Worm (Caenorhabditis elegans) whole organism, L2 larva: ENCODE results near the gene C17B7.5.
A peak's percentile ranks its signal among the peaks of the same experiment; 100 is the strongest.

Experiments used
- C34F6.9 ChIP-seq: fragments of 150-350 bp; optimal IDR thresholded peaks from 2 replicates; lab custom pipeline; 2014; ENCODE audit warnings: missing biosample characterization, missing genetic modification characterization
- F13H6.1 ChIP-seq: sonication (generic microtip); optimal IDR thresholded peaks from 2 replicates; lab custom pipeline; 2016; ENCODE audit warnings: missing genetic modification characterization, missing compliant biosample characterization
- R02D3.7 ChIP-seq: fragments of 150-350 bp; optimal IDR thresholded peaks from 2 replicates; lab custom pipeline; 2014; ENCODE audit warnings: missing biosample characterization, missing genetic modification characterization
- ZK546.5 ChIP-seq: sonication (generic microtip); optimal IDR thresholded peaks from 2 replicates; lab custom pipeline; 2017; ENCODE audit warnings: missing biosample characterization, missing genetic modification characterization
- alr-1 ChIP-seq: fragments of 150-350 bp; optimal IDR thresholded peaks from 2 replicates; lab custom pipeline; 2014; ENCODE audit warnings: missing biosample characterization, missing genetic modification characterization
- aly-2 ChIP-seq: fragments of 150-350 bp; optimal IDR thresholded peaks from 2 replicates; lab custom pipeline; 2014; ENCODE audit warnings: missing biosample characterization, missing genetic modification characterization
- ama-1 ChIP-seq: fragments of 150-350 bp; optimal IDR thresholded peaks from 2 replicates; lab custom pipeline; 2018; ENCODE audit warnings: inconsistent platforms
- blmp-1 ChIP-seq: sonication (generic microtip); optimal IDR thresholded peaks from 2 replicates; lab custom pipeline; 2017; ENCODE audit warnings: missing genetic modification characterization, mild to moderate bottlenecking, missing compliant biosample characterization, antibody characterized with exemption, moderate library complexity; ENCODE audit not compliant: insufficient read depth
- crh-2 ChIP-seq: sonication (generic microtip); optimal IDR thresholded peaks from 2 replicates; lab custom pipeline; 2017; ENCODE audit warnings: missing biosample characterization, missing genetic modification characterization
- dmd-4 ChIP-seq: sonication (generic microtip); optimal IDR thresholded peaks from 2 replicates; lab custom pipeline; 2017; ENCODE audit warnings: missing biosample characterization, missing genetic modification characterization
- elt-3 ChIP-seq: sonication (generic microtip); optimal IDR thresholded peaks from 2 replicates; lab custom pipeline; 2017; ENCODE audit warnings: missing biosample characterization, missing genetic modification characterization
- fos-1 ChIP-seq: fragments of 150-350 bp; optimal IDR thresholded peaks from 2 replicates; lab custom pipeline; 2014; ENCODE audit warnings: missing biosample characterization, missing genetic modification characterization
- gmeb-1 ChIP-seq: fragments of 150-350 bp; optimal IDR thresholded peaks from 2 replicates; lab custom pipeline; 2014; ENCODE audit warnings: missing biosample characterization, missing genetic modification characterization
- lin-11 ChIP-seq: fragments of 150-350 bp; sonication (generic microtip); optimal IDR thresholded peaks from 2 replicates; lab custom pipeline; 2014; ENCODE audit warnings: missing biosample characterization, missing genetic modification characterization, inconsistent platforms, mixed read lengths
- lin-13 ChIP-seq: fragments of 150-350 bp; optimal IDR thresholded peaks from 2 replicates; lab custom pipeline; 2014; ENCODE audit warnings: missing biosample characterization, missing genetic modification reagents, missing genetic modification characterization
- lsy-2 ChIP-seq, 2 experiments: fragments of 150-350 bp in 1 of 2; sonication (generic microtip) in 1 of 2; optimal IDR thresholded peaks; 2 replicates each; lab custom pipeline; 2014 to 2017; ENCODE audit warnings: missing biosample characterization in 2 of 2, missing genetic modification characterization in 2 of 2
- mab-5 ChIP-seq: fragments of 150-350 bp; optimal IDR thresholded peaks from 2 replicates; lab custom pipeline; 2014; ENCODE audit warnings: missing biosample characterization, missing genetic modification characterization
- mbf-1 ChIP-seq: sonication (generic microtip); optimal IDR thresholded peaks from 2 replicates; lab custom pipeline; 2017; ENCODE audit warnings: missing biosample characterization, missing genetic modification characterization
- mdl-1 ChIP-seq, 2 experiments: fragments of 150-350 bp in 1 of 2; sonication (generic microtip) in 1 of 2; optimal IDR thresholded peaks; 2 replicates each; lab custom pipeline; 2017; ENCODE audit warnings: missing biosample characterization in 2 of 2, missing genetic modification characterization in 2 of 2
- nhr-10 ChIP-seq: sonication (generic microtip); optimal IDR thresholded peaks from 2 replicates; lab custom pipeline; 2017; ENCODE audit warnings: missing biosample characterization, missing genetic modification characterization
- nhr-11 ChIP-seq: fragments of 150-350 bp; optimal IDR thresholded peaks from 2 replicates; lab custom pipeline; 2014; ENCODE audit warnings: missing biosample characterization, missing genetic modification characterization
- nhr-12 ChIP-seq: fragments of 150-350 bp; optimal IDR thresholded peaks from 2 replicates; lab custom pipeline; 2014; ENCODE audit warnings: missing biosample characterization, missing genetic modification characterization
- nhr-129 ChIP-seq: fragments of 150-350 bp; optimal IDR thresholded peaks from 2 replicates; lab custom pipeline; 2014; ENCODE audit warnings: missing biosample characterization, missing genetic modification characterization
- nhr-21 ChIP-seq: fragments of 150-350 bp; optimal IDR thresholded peaks from 2 replicates; lab custom pipeline; 2014; ENCODE audit warnings: missing biosample characterization, missing genetic modification characterization
- nhr-23 ChIP-seq: fragments of 150-350 bp; optimal IDR thresholded peaks from 2 replicates; lab custom pipeline; 2014; ENCODE audit warnings: missing biosample characterization, missing genetic modification reagents, missing genetic modification characterization
- nhr-237 ChIP-seq: fragments of 150-350 bp; optimal IDR thresholded peaks from 2 replicates; lab custom pipeline; 2014; ENCODE audit warnings: missing biosample characterization, missing genetic modification characterization
- nhr-25 ChIP-seq: fragments of 150-350 bp; sonication (generic microtip); optimal IDR thresholded peaks from 3 replicates; lab custom pipeline; 2014; ENCODE audit warnings: missing biosample characterization, missing genetic modification characterization
- nhr-6 ChIP-seq: fragments of 150-350 bp; optimal IDR thresholded peaks from 2 replicates; lab custom pipeline; 2014; ENCODE audit warnings: missing biosample characterization, missing genetic modification characterization
- nhr-77 ChIP-seq: fragments of 150-350 bp; optimal IDR thresholded peaks from 2 replicates; lab custom pipeline; 2014; ENCODE audit warnings: missing biosample characterization, missing genetic modification characterization
- peb-1 ChIP-seq: fragments of 150-350 bp; optimal IDR thresholded peaks from 2 replicates; lab custom pipeline; 2014; ENCODE audit warnings: missing biosample characterization, missing genetic modification characterization
- sem-4 ChIP-seq: fragments of 150-350 bp; optimal IDR thresholded peaks from 2 replicates; lab custom pipeline; 2014; ENCODE audit warnings: missing biosample characterization, missing genetic modification reagents, missing genetic modification characterization
- sma-3 ChIP-seq: sonication (generic microtip); optimal IDR thresholded peaks from 2 replicates; lab custom pipeline; 2016; ENCODE audit warnings: missing genetic modification reagents, missing genetic modification characterization, missing compliant biosample characterization
- sma-9 ChIP-seq, 2 experiments: fragments of 150-350 bp in 1 of 2; sonication (generic microtip) in 1 of 2; optimal IDR thresholded peaks; 2 replicates each; lab custom pipeline; 2014 to 2016; ENCODE audit warnings: missing genetic modification characterization in 2 of 2, mild to moderate bottlenecking in 1 of 2, missing biosample characterization in 1 of 2, missing compliant biosample characterization in 1 of 2, missing genetic modification reagents in 1 of 2, moderate library complexity in 1 of 2
- snpc-4 ChIP-seq: fragments of 150-350 bp; optimal IDR thresholded peaks from 2 replicates; lab custom pipeline; 2014; ENCODE audit warnings: missing biosample characterization, missing genetic modification characterization
- unc-55 ChIP-seq: fragments of 150-350 bp; sonication (generic microtip); optimal IDR thresholded peaks from 3 replicates; lab custom pipeline; 2014; ENCODE audit warnings: missing biosample characterization, missing genetic modification reagents, missing genetic modification characterization
- zag-1 ChIP-seq: fragments of 150-350 bp; optimal IDR thresholded peaks from 2 replicates; lab custom pipeline; 2014; ENCODE audit warnings: missing biosample characterization, missing genetic modification characterization
- ztf-1 ChIP-seq: fragments of 200-800 bp; sonication (Bioruptor generic); conservative IDR thresholded peaks from 2 replicates; pipeline ENCODE4 v1.3.6; 2022; ENCODE audit warnings: missing genetic modification characterization, missing compliant biosample characterization
- ztf-11 ChIP-seq: sonication (generic microtip); optimal IDR thresholded peaks from 2 replicates; lab custom pipeline; 2017; ENCODE audit warnings: missing biosample characterization, missing genetic modification characterization
- ztf-4 ChIP-seq: fragments of 150-350 bp; optimal IDR thresholded peaks from 2 replicates; lab custom pipeline; 2014; ENCODE audit warnings: missing biosample characterization, missing genetic modification characterization

Gene C17B7.5

DNA sequence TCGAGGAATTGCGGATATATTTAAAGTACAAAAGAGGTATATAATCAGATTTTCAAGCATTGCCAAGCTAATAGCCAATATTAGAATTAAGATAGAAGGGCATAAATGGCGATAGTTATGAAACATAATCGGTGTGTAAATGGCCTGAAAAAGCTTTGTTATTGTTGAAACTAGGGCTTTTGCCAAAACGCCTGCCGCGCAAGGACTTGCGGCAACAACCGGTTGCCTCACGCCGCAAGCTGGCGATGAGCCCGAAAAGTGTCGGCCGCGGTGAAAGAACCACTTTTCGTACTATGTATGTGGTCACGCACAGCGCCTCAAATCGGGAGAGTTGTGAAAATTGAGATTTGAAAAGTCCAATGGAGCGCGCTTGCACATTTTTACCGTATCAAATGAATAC lies 34.0 kb upstream of the C17B7.5 start:
- TF ChIP-seq elt-3 (tag; lab: Kevin White, UChicago) (no peak), sma-9 (GFP tag; optimal IDR thresholded peaks at IDR 0.05; lab: Kevin White, UChicago) (no peak), sma-9 (tag; optimal IDR thresholded peaks at IDR 0.05; lab: Kevin White, UChicago) (no peak), nhr-237 (tag; lab: Kevin White, UChicago) (no peak), ZK546.5 (tag; lab: Kevin White, UChicago) (no peak), nhr-6 (tag; lab: Kevin White, UChicago) (no peak), R02D3.7 (tag; lab: Kevin White, UChicago) (no peak), nhr-12 (tag; lab: Kevin White, UChicago) (no peak), fos-1 (tag; lab: Kevin White, UChicago) (no peak), aly-2 (tag; lab: Kevin White, UChicago) (no peak), snpc-4 (tag; lab: Kevin White, UChicago) (no peak), nhr-10 (tag; lab: Kevin White, UChicago) (no peak), lin-11 (tag; lab: Kevin White, UChicago) (no peak), nhr-21 (tag; lab: Kevin White, UChicago) (no peak), ztf-11 (tag; lab: Kevin White, UChicago) (no peak), nhr-23 (tag; lab: Kevin White, UChicago) (no peak), nhr-77 (no peak), peb-1 (no peak), nhr-11 (tag; lab: Kevin White, UChicago) (no peak), dmd-4 (no peak)
- TF ChIP-seq, all 48 proteins: peak for 0

DNA sequence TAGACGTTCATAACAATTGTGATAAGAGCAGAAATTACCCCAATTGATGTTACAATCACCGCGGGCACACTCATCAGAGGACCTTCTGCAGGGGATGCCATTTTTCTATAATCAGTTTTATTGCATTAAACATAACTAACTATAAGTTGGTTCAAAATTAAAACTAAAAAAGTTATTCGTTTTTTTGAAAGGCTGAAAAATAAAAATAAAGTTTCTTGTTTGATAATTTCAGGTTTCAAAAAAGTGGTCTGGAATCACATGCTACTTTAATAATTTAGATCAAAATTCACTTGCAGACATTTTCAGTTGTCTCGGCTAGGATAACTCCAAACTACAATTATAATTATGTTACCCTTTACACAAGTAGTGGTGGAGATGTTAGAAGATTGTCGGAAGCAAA lies 31.5 kb upstream of the C17B7.5 start, which contains the start of gene srbc-1:
srbc-1 (minus strand) TSS at position 101 of the 400 bp plus-strand sequence.
- no peak for TF ChIP-seq unc-55 (GFP tag; lab: Kevin White, UChicago)
- TF ChIP-seq zag-1 (tag; lab: Kevin White, UChicago), result no peak
- TF ChIP-seq, all 48 proteins: peak for 0

DNA sequence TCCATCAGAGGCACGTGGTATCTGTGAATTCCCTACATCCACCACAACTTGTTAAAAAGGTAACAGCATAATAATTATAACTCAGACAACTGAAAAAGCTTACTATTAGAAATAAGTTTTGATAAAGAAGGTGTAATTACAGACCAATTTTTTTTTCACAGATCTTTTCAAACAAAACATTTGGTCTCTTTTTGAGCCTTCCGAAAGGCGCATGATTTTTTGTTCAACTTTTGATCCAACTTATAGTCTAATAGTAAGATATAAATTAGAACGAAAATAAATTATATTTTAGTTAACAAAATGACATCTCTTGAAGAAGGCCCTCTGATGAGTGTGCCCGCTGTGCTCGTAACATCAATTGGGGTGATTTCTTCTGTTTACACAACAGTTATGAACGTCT lies 25.3 kb upstream of the C17B7.5 start, which contains the start of gene srbc-3:
srbc-3 (plus strand) TSS at position 301 of the 400 bp plus-strand sequence.
- no peak for TF ChIP-seq mab-5 (tag; lab: Kevin White, UChicago)
- TF ChIP-seq lin-11 (tag; lab: Kevin White, UChicago), result no peak
- TF ChIP-seq nhr-129 (tag; lab: Kevin White, UChicago), result no peak
- TF ChIP-seq ama-1 (lab: Kevin White, UChicago), result no peak
- TF ChIP-seq lin-13 (GFP tag; lab: Kevin White, UChicago), result no peak
- no peak for TF ChIP-seq unc-55 (GFP tag; lab: Kevin White, UChicago)
- no peak for TF ChIP-seq C34F6.9 (tag; lab: Kevin White, UChicago)

DNA sequence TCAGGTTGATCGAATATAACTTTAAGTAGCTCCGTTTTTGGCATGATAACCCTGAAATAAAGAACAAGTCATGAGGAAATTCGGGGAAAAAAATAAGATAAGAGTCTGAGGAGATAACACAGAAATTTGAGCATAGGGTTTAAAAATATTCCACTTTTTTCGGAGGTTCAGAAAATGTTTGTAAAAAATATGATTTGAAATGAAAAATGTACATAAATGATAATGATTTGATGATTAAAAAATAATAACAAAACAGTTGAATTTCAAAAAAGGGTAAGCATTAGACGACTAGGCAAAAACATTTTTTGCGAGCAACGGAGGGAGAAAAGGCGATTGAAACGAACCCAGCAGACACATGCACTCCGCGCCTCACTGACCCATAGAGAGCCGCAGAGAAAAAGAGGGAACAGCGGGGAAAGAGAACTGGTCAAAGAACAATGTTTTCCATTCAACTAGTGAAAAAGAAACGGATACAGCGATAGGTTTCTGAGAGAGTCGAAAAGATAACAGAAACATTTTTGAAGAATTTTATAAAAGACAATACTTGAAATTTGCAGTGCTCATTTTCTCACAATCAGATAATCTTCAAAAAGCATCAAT lies 21.3 kb upstream of the C17B7.5 start, which contains the start of gene arrd-18:
arrd-18 (minus strand) TSS at position 51 of the 600 bp plus-strand sequence.
- TF ChIP-seq lsy-2 (tag; optimal IDR thresholded peaks at IDR 0.05; lab: Kevin White, UChicago), result peak in 1 of 2 experiments; percentile 43
- TF ChIP-seq unc-55 (GFP tag; lab: Kevin White, UChicago), result peak; percentile 40
- no peak for TF ChIP-seq lin-13 (GFP tag; lab: Kevin White, UChicago)
- no peak for TF ChIP-seq mbf-1 (tag; lab: Kevin White, UChicago)
- TF ChIP-seq F13H6.1 (tag; lab: Kevin White, UChicago), result peak; percentile 83
- TF ChIP-seq sma-9 (GFP tag; optimal IDR thresholded peaks at IDR 0.05; lab: Kevin White, UChicago), result peak; percentile 87
- TF ChIP-seq sma-9 (tag; optimal IDR thresholded peaks at IDR 0.05; lab: Kevin White, UChicago), result no peak
- TF ChIP-seq C34F6.9 (tag; lab: Kevin White, UChicago), result peak; percentile 59
- TF ChIP-seq, all 48 proteins: peak for 5

DNA sequence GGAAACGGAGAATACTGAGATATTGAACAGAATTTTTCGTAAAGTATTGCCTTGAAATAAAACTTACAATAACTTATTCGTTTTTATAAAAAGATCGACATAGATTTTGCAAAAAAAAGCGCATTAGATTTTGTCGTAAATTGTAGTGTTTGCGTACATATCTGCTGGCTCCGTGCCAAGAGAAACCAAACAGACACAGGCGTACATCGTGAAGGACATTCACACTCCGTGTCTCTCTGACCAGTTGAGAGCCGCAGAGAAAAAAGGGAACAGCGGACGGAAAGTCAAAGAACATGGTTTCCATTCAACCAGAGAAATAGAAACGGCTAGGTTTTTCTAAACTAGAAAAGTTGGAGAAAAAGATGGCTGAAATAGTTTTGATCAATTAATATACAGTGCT lies 18.1 kb upstream of the C17B7.5 start, which contains the start of gene arrd-19:
arrd-19 (minus strand) TSS at position 209 of the 400 bp plus-strand sequence.
- TF ChIP-seq elt-3 (tag; lab: Kevin White, UChicago), result no peak
- TF ChIP-seq nhr-6 (tag; lab: Kevin White, UChicago), result peak; percentile 76
- TF ChIP-seq sma-9 (GFP tag; optimal IDR thresholded peaks at IDR 0.05; lab: Kevin White, UChicago), result peak; percentile 98
- no peak for TF ChIP-seq sma-9 (tag; optimal IDR thresholded peaks at IDR 0.05; lab: Kevin White, UChicago)
- peak; percentile 47 for TF ChIP-seq gmeb-1
- peak; percentile 82 for TF ChIP-seq nhr-21 (tag; lab: Kevin White, UChicago)
- TF ChIP-seq blmp-1 (tag; lab: Kevin White, UChicago), result peak; percentile 68
- TF ChIP-seq unc-55 (GFP tag; lab: Kevin White, UChicago), result peak; percentile 69
- TF ChIP-seq alr-1 (tag; lab: Kevin White, UChicago), result no peak
- peak; percentile 72 for TF ChIP-seq sma-3 (GFP tag; lab: Kevin White, UChicago)
- TF ChIP-seq lin-11 (tag; lab: Kevin White, UChicago), result peak; percentile 24
- peak; percentile 91 for TF ChIP-seq C34F6.9 (tag; lab: Kevin White, UChicago)
- TF ChIP-seq F13H6.1 (tag; lab: Kevin White, UChicago), result peak; percentile 91
- peak; percentile 80 for TF ChIP-seq crh-2 (tag; lab: Kevin White, UChicago)
- TF ChIP-seq zag-1 (tag; lab: Kevin White, UChicago), result peak; percentile 64
- peak; percentile 64 for TF ChIP-seq sem-4 (tag; lab: Kevin White, UChicago)
- TF ChIP-seq ztf-1 (GFP tag; lab: Robert Waterston, UW), result no peak
- no peak for TF ChIP-seq nhr-237 (tag; lab: Kevin White, UChicago)
- no peak for TF ChIP-seq ama-1 (lab: Kevin White, UChicago)
- TF ChIP-seq snpc-4 (tag; lab: Kevin White, UChicago), result peak; percentile 31
- peak; percentile 84 for TF ChIP-seq nhr-25
- peak; percentile 76 for TF ChIP-seq lin-13 (GFP tag; lab: Kevin White, UChicago)
- peak; percentile 80 for TF ChIP-seq nhr-129 (tag; lab: Kevin White, UChicago)
- peak; percentile 72 for TF ChIP-seq fos-1 (tag; lab: Kevin White, UChicago)
- TF ChIP-seq ztf-4 (tag; lab: Kevin White, UChicago), result peak; percentile 40
- peak; percentile 41 to 88 for TF ChIP-seq lsy-2 (tag; optimal IDR thresholded peaks at IDR 0.05; lab: Kevin White, UChicago)
- no peak for TF ChIP-seq R02D3.7 (tag; lab: Kevin White, UChicago)
- peak; percentile 58 to 65 for TF ChIP-seq mdl-1 (tag; optimal IDR thresholded peaks at IDR 0.05; lab: Kevin White, UChicago)
